Fruit fly (Drosophila melanogaster): ENCODE results near the gene ppan.

Gene ppan

DNA sequence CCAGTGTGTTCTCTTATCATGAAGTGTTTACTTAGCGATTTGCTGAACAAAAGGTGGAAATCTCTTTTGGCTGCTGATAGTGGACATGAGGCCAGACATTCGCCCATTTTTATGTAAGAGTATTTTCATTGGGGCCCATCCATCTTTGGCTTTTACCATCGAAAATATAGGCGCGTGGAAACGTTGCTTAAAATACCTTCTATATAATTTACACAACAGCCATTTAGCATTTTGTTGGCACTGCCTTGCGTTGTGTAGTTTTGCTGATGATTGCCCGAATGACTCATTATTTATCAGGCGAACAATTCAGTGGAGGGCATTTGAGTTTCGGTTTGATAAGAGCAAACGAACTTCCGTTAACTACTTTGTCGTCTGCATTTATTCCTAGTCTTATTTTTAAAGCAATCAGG, 45.6 kb downstream of the ppan start (continued):
- TF ChIP-seq MBD-R2 (GFP tag; IDR thresholded peaks at IDR 0.05) (no peak), tna (GFP tag; IDR thresholded peaks at IDR 0.05; ENCODE audit: partially characterized antibody) (no peak), pho (GFP tag; optimal IDR thresholded peaks at IDR 0.05) (peak; percentile 62), B-H1 (GFP tag; IDR thresholded peaks at IDR 0.05) (no peak), Neu2 (GFP tag; optimal IDR thresholded peaks at IDR 0.05; ENCODE audit: borderline replicate concordance) (no peak), PHDP (tag; optimal IDR thresholded peaks at IDR 0.05) (peak; percentile 67), z (GFP tag; IDR thresholded peaks at IDR 0.05) (no peak), lola (GFP tag; optimal IDR thresholded peaks at IDR 0.05) (no peak), CG9215 (GFP tag; IDR thresholded peaks at IDR 0.05) (no peak), CG16863 (GFP tag; optimal IDR thresholded peaks at IDR 0.05) (no peak), disco-r (GFP tag; optimal IDR thresholded peaks at IDR 0.05) (peak; percentile 53), ssp (GFP tag; IDR thresholded peaks at IDR 0.05) (no peak), dmrt99B (tag; optimal IDR thresholded peaks at IDR 0.05) (peak; percentile 53), pita (GFP tag; optimal IDR thresholded peaks at IDR 0.05) (no peak), Taf1 (GFP tag; IDR thresholded peaks at IDR 0.05) (no peak), Hey (tag; optimal IDR thresholded peaks at IDR 0.05) (peak; percentile 3), CG31441 (GFP tag; IDR thresholded peaks at IDR 0.05) (no peak), Side (GFP tag; optimal IDR thresholded peaks at IDR 0.05) (peak; percentile 0), CG11696 (GFP tag; IDR thresholded peaks at IDR 0.05) (no peak), CG17359 (tag; optimal IDR thresholded peaks at IDR 0.05) (peak; percentile 14), CG6654 (GFP tag; optimal IDR thresholded peaks at IDR 0.05) (no peak), CG9727 (GFP tag; optimal IDR thresholded peaks at IDR 0.05) (no peak), her (GFP tag; optimal IDR thresholded peaks at IDR 0.05) (peak; percentile 0), ems (GFP tag; optimal IDR thresholded peaks at IDR 0.05) (no peak), CG17612 (GFP tag; IDR thresholded peaks at IDR 0.05) (no peak), ttk (GFP tag; IDR thresholded peaks at IDR 0.05) (no peak), ato (GFP tag; IDR thresholded peaks at IDR 0.05; ENCODE audit: partially characterized antibody) (no peak), pnt (GFP tag; optimal IDR thresholded peaks at IDR 0.05) (no peak), HLH4C (GFP tag; IDR thresholded peaks at IDR 0.05; ENCODE audit: partially characterized antibody) (no peak), CG32772 (GFP tag; IDR thresholded peaks at IDR 0.05) (no peak), sc (optimal IDR thresholded peaks at IDR 0.05) (no peak), sc (GFP tag; optimal IDR thresholded peaks at IDR 0.05) (no peak), Bdp1 (GFP tag; optimal IDR thresholded peaks at IDR 0.05) (peak; percentile 1), CG17361 (GFP tag; IDR thresholded peaks at IDR 0.05) (no peak), CG1832 (GFP tag; optimal IDR thresholded peaks at IDR 0.05) (no peak), TFAM (GFP tag; optimal IDR thresholded peaks at IDR 0.05) (no peak), az2 (GFP tag; optimal IDR thresholded peaks at IDR 0.05) (peak; percentile 17), slou (GFP tag; optimal IDR thresholded peaks at IDR 0.05) (no peak), Xbp1 (GFP tag; optimal IDR thresholded peaks at IDR 0.05) (peak; percentile 38), CkIIα-i1 (GFP tag; IDR thresholded peaks at IDR 0.05) (no peak), CG5953 (GFP tag; IDR thresholded peaks at IDR 0.05) (no peak), tx (GFP tag; optimal IDR thresholded peaks at IDR 0.05) (no peak), CG1024 (GFP tag; IDR thresholded peaks at IDR 0.05) (no peak), gt (GFP tag; IDR thresholded peaks at IDR 0.05) (no peak), zen (tag; optimal IDR thresholded peaks at IDR 0.05) (no peak), Mad (GFP tag; optimal IDR thresholded peaks at IDR 0.05) (peak; percentile 8), CG12391 (tag; optimal IDR thresholded peaks at IDR 0.05) (peak; percentile 23), CG11504 (tag; optimal IDR thresholded peaks at IDR 0.05) (peak; percentile 38), run (tag; optimal IDR thresholded peaks at IDR 0.05) (no peak), H2.0 (GFP tag; IDR thresholded peaks at IDR 0.05) (peak; percentile 71), kay (GFP tag; optimal IDR thresholded peaks at IDR 0.05) (peak; percentile 38), CG1529 (GFP tag; optimal IDR thresholded peaks at IDR 0.05) (no peak), Sry-β (GFP tag; optimal IDR thresholded peaks at IDR 0.05) (no peak)
